Worm (Caenorhabditis elegans): ENCODE data around the gene K07F5.7.

DNA sequence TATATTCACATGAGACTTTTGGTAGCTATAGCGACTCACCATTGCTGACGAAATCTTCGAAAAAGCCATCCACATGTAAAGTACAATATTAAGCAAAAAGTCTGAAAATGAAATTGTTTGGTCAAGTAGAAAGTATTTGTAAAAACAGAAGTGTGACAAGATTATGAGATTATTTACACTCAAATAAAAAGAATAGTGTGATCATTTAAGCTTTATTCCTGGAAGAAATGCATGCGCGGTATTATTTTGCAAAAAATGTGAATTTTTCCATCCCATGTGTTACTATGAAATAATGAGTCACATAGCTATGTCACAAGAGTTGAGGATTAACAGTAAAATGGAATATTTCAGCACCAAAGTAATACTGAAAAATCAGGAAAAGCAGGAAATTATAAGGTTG is 37.3 kb downstream of the K07F5.7 start, which contains the start of gene dct-15:
- TF ChIP-seq ama-1 (optimal IDR thresholded peaks at IDR 0.05), result no peak
- no peak for TF ChIP-seq ceh-36 (tag; optimal IDR thresholded peaks at IDR 0.05)
- no peak for TF ChIP-seq scrt-1 (GFP tag; IDR thresholded peaks at IDR 0.05)
- no peak for TF ChIP-seq ceh-13 (GFP tag; optimal IDR thresholded peaks at IDR 0.05)
- no peak for TF ChIP-seq hmbx-1 (tag; optimal IDR thresholded peaks at IDR 0.05)
- TF ChIP-seq tbx-11 (GFP tag; IDR thresholded peaks at IDR 0.05), result no peak
- no peak for TF ChIP-seq pes-1 (GFP tag; IDR thresholded peaks at IDR 0.05)
- no peak for TF ChIP-seq ets-7 (tag; optimal IDR thresholded peaks at IDR 0.05)

Data from whole organism, early embryonic.